Worm (Caenorhabditis elegans): Measurements from ENCODE around the gene snt-2.

The snt-2 gene

ce11 chrIII:832855-833504 is 39.4 kb upstream of the snt-2 start, which contains the start of gene zip-2 (continued):
- TF ChIP-seq lir-3 (tag; optimal IDR thresholded peaks at IDR 0.05; ENCODE audit: poor library complexity) (peak; percentile 7), zag-1 (tag; optimal IDR thresholded peaks at IDR 0.05) (no peak), alr-1 (tag; optimal IDR thresholded peaks at IDR 0.05; ENCODE audit: borderline replicate concordance) (peak; percentile 99), skn-1 (tag; optimal IDR thresholded peaks at IDR 0.05) (no peak), nhr-20 (tag; optimal IDR thresholded peaks at IDR 0.05) (peak; percentile 72), tlp-1 (tag; optimal IDR thresholded peaks at IDR 0.05) (no peak), lin-14 (GFP tag; optimal IDR thresholded peaks at IDR 0.05) (peak; percentile 60), nhr-11 (tag; optimal IDR thresholded peaks at IDR 0.05) (no peak), nhr-90 (tag; optimal IDR thresholded peaks at IDR 0.05; ENCODE audit: poor library complexity) (peak; percentile 50), C16A3.4 (tag; optimal IDR thresholded peaks at IDR 0.05) (peak; percentile 19), pqm-1 (tag; optimal IDR thresholded peaks at IDR 0.05) (peak; percentile 43), rnt-1 (tag; optimal IDR thresholded peaks at IDR 0.05) (no peak), lsy-2 (tag; optimal IDR thresholded peaks at IDR 0.05) (peak in 1 of 2 experiments; percentile 9), elt-2 (tag; optimal IDR thresholded peaks at IDR 0.05) (peak; percentile 66), lin-39 (tag; optimal IDR thresholded peaks at IDR 0.05) (no peak), mep-1 (tag; optimal IDR thresholded peaks at IDR 0.05) (no peak), mdl-1 (tag; optimal IDR thresholded peaks at IDR 0.05) (peak in 1 of 2 experiments; percentile 19), unc-62 (GFP tag; optimal IDR thresholded peaks at IDR 0.05) (no peak)

ce11 chrIII:831961-832360 is 38.4 kb upstream of the snt-2 start, which contains the start of gene ceeh-1:
ceeh-1 (minus strand) TSS chrIII:832277.
- no peak for TF ChIP-seq nhr-77 (tag; optimal IDR thresholded peaks at IDR 0.05)
- peak; percentile 45 for TF ChIP-seq nhr-85 (tag)
- no peak for TF ChIP-seq nhr-12 (tag; optimal IDR thresholded peaks at IDR 0.05)
- no peak for TF ChIP-seq efl-1 (optimal IDR thresholded peaks at IDR 0.05)
- no peak for TF ChIP-seq efl-1 (GFP tag; optimal IDR thresholded peaks at IDR 0.05 in 1 of 2)
- TF ChIP-seq nhr-237 (tag; optimal IDR thresholded peaks at IDR 0.05): no peak
- no peak for TF ChIP-seq swsn-7 (tag; optimal IDR thresholded peaks at IDR 0.05)
- peak in 1 of 6 experiments; percentile 27 for TF ChIP-seq elt-3 (tag; optimal IDR thresholded peaks at IDR 0.05)
- TF ChIP-seq ztf-4 (tag; optimal IDR thresholded peaks at IDR 0.05): no peak
- peak in 1 of 2 experiments; percentile 13 for TF ChIP-seq lsy-2 (tag; optimal IDR thresholded peaks at IDR 0.05)
- TF ChIP-seq lin-14 (GFP tag; optimal IDR thresholded peaks at IDR 0.05): peak; percentile 47
- no peak for TF ChIP-seq ztf-11 (tag; optimal IDR thresholded peaks at IDR 0.05)
- peak; percentile 3 for TF ChIP-seq nhr-20 (tag; optimal IDR thresholded peaks at IDR 0.05)

DNA sequence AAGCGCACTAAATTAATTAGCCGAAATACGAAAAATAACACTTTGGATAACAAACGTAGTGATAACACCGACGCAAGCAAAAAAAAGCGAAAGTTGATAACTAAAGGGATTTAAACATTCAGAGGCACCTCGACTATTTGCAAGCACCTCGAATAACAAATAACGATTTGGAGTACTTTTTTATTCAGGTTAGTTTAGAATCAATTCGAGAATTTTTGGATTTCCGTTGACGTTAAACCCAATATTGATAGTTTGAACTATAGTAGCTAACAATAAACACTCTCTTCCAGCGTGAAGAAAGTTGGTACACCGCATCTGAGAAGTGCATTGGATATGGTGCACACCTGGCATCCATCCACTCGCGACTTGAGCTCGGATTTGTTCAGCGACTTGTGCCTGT is 31.7 kb upstream of the snt-2 start:
- TF ChIP-seq blmp-1 (tag; optimal IDR thresholded peaks at IDR 0.05): peak; percentile 28
- no peak for TF ChIP-seq mef-2 (tag; optimal IDR thresholded peaks at IDR 0.05)

DNA sequence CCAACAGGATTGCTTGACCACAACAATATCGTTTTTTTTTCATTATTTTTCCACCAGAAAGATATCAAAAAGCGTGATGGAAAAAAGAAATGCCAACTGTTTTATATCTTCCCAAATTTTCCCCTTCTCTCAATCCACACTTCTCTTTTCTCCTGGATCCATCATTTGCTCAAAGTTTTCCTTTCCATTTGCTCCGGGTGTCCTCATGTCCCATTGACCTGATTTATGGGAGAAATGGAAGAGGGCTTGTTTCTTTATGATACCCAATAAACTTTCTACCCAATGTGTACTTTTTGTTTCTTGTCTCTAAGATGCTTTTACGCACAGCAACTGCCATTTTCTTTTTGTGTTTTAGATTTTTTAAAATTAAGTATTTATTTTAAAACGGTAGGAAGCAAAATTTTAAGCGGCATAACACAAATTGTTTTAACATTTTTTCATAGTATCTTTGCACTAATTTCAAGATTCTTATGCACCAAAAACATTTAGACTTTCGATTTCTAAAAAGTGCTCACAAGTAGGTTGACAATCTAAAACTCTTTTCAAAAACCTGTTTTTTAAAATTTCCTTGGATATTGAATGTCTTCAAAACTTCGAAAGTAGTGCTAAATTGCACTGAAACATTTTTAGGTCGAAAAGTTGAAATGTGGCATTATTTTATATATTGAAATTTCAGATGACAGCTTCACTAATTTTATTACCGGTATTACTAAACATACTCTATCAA is 29.2 kb upstream of the snt-2 start, which contains the start of gene clec-149:
Gene clec-149 (plus strand): TSS at position 677 of the 727 bp plus-strand sequence.
- TF ChIP-seq nhr-85 (tag) (no peak), pqm-1 (tag; optimal IDR thresholded peaks at IDR 0.05) (no peak), mab-9 (GFP tag; IDR thresholded peaks at IDR 0.05) (no peak), fkh-4 (tag; optimal IDR thresholded peaks at IDR 0.05; ENCODE audit: borderline replicate concordance) (no peak), elt-2 (tag; optimal IDR thresholded peaks at IDR 0.05) (no peak), nhr-84 (tag; optimal IDR thresholded peaks at IDR 0.05) (no peak), pag-3 (tag; optimal IDR thresholded peaks at IDR 0.05; ENCODE audit: borderline replicate concordance, insufficient read depth) (no peak), nhr-77 (tag; optimal IDR thresholded peaks at IDR 0.05) (no peak), nhr-71 (tag; optimal IDR thresholded peaks at IDR 0.05) (peak; percentile 29), hlh-17 (GFP tag; optimal IDR thresholded peaks at IDR 0.05; ENCODE audit: borderline replicate concordance) (no peak), isw-1 (GFP tag; IDR thresholded peaks at IDR 0.05) (no peak), Y116A8C.19 (tag; optimal IDR thresholded peaks at IDR 0.05; ENCODE audit: borderline replicate concordance) (no peak), swsn-7 (tag; optimal IDR thresholded peaks at IDR 0.05) (no peak), blmp-1 (tag; optimal IDR thresholded peaks at IDR 0.05) (no peak), ceh-63 (GFP tag; optimal IDR thresholded peaks at IDR 0.05) (no peak), C16A3.4 (tag; optimal IDR thresholded peaks at IDR 0.05) (no peak), elt-3 (tag; optimal IDR thresholded peaks at IDR 0.05) (no peak), fkh-8 (tag; optimal IDR thresholded peaks at IDR 0.05) (no peak), aly-2 (tag; optimal IDR thresholded peaks at IDR 0.05) (no peak), nhr-19 (GFP tag; conservative IDR thresholded peaks at IDR 0.05) (no peak), lsy-2 (tag; optimal IDR thresholded peaks at IDR 0.05) (peak in 1 of 2 experiments; percentile 35), lir-3 (tag; optimal IDR thresholded peaks at IDR 0.05; ENCODE audit: poor library complexity) (no peak), grh-1 (GFP tag; IDR thresholded peaks at IDR 0.05) (no peak), F16B12.6 (tag; optimal IDR thresholded peaks at IDR 0.05) (no peak), mdl-1 (tag; optimal IDR thresholded peaks at IDR 0.05) (no peak)
